Worm (Caenorhabditis elegans): Measurements from ENCODE around the gene K07E3.2.
A peak's percentile ranks its signal among the peaks of the same experiment; 100 is the strongest.

K07E3.2 gene

DNA sequence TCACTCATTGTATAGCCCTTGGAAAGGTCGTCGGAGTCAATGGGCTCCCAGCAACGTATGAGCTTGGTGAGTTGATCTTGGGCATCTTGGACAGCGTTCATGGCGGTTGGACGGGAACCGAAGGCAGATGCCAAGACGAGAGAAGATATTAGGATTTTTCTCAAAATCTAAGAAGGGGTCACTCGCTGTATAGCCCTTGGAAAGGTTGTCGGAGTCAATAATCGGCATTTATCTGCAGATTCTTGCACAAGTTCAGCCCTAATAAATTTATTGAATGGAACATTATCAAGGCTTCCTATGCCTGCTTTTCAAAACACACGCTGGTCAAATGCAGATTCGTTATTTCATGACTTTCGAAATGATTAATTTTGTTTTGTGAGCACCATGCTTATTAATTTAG, 33.7 kb downstream of the K07E3.2 start, which contains the start of gene C02B8.7:
C02B8.7 (minus strand) TSS at position 101 of the 400 bp plus-strand sequence.
- TF ChIP-seq zag-1 (tag; optimal IDR thresholded peaks at IDR 0.05) (no peak), ama-1 (optimal IDR thresholded peaks at IDR 0.05) (no peak)

DNA sequence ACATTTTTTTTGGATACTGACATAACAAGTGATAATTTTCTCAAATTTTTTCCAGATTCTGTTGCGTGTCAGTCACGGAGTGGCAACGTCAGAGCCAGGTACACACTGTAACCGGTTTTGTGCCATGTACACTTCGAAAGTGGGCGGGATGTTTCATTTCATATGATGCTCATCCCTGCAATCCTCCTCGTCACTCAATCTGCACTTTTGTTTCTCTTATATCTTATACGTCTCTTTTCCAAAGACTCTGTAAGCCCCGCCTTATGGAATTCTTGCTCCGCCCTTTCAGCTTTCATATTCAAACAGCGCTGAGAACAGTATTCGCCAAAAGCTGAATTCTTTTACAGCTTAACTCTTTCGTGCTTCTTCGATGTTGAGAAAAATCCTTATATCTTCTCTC, 35.0 kb downstream of the K07E3.2 start, which contains the start of gene C02B8.3:
C02B8.3 (plus strand) TSS at position 301 of the 400 bp plus-strand sequence.
- TF ChIP-seq ceh-28 (tag; optimal IDR thresholded peaks at IDR 0.05) (no peak), sea-2 (GFP tag; optimal IDR thresholded peaks at IDR 0.05) (no peak), lsy-12 (tag; optimal IDR thresholded peaks at IDR 0.05) (no peak), nfya-1 (tag; optimal IDR thresholded peaks at IDR 0.05; ENCODE audit: insufficient read depth) (no peak), nhr-237 (tag; optimal IDR thresholded peaks at IDR 0.05) (no peak), ztf-11 (tag; optimal IDR thresholded peaks at IDR 0.05) (no peak), nhr-67 (tag; optimal IDR thresholded peaks at IDR 0.05) (no peak), R02D3.7 (tag; optimal IDR thresholded peaks at IDR 0.05) (no peak), zag-1 (tag; optimal IDR thresholded peaks at IDR 0.05) (no peak), nhr-77 (tag; optimal IDR thresholded peaks at IDR 0.05) (no peak), egl-27 (tag; optimal IDR thresholded peaks at IDR 0.05) (no peak), nhr-11 (tag; optimal IDR thresholded peaks at IDR 0.05) (no peak), fkh-2 (tag; optimal IDR thresholded peaks at IDR 0.05) (no peak), elt-1 (tag; optimal IDR thresholded peaks at IDR 0.05) (no peak), fos-1 (tag; optimal IDR thresholded peaks at IDR 0.05) (no peak), elt-3 (tag; optimal IDR thresholded peaks at IDR 0.05) (no peak), lin-15B (tag; optimal IDR thresholded peaks at IDR 0.05) (no peak), daf-12 (tag; optimal IDR thresholded peaks at IDR 0.05) (no peak), ceh-82 (tag; optimal IDR thresholded peaks at IDR 0.05) (no peak), unc-39 (tag; optimal IDR thresholded peaks at IDR 0.05) (no peak)

DNA sequence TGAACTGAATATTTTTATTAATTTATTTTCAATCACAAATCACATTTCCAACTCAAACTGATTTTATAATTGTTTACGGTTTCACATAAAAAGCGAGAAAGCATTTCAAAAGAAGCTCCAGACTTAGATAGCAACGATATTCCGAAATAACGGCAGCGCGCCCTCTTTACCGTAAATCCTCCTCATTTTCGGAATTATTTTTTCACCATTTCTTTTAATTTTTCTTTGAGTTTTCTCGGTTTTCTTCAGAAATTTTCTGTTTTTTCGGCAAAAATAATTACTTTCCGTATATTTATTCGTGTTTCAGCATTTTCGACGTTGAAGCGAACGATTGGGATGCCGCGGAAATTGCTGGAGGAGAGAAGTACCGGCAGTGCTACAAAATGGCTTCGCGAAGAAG, 43.3 kb downstream of the K07E3.2 start, which contains the start of gene C02B8.1:
C02B8.1 (plus strand) TSS at position 301 of the 400 bp plus-strand sequence.
- TF ChIP-seq lsy-12 (tag; optimal IDR thresholded peaks at IDR 0.05) (no peak), nhr-28 (tag; optimal IDR thresholded peaks at IDR 0.05) (no peak), nhr-237 (tag; optimal IDR thresholded peaks at IDR 0.05) (no peak), mdl-1 (tag; optimal IDR thresholded peaks at IDR 0.05) (no peak), ceh-82 (tag; optimal IDR thresholded peaks at IDR 0.05) (no peak), fkh-10 (GFP tag; optimal IDR thresholded peaks at IDR 0.05) (no peak), ceh-16 (tag; optimal IDR thresholded peaks at IDR 0.05) (no peak), sea-2 (GFP tag; optimal IDR thresholded peaks at IDR 0.05) (no peak), ceh-9 (tag; optimal IDR thresholded peaks at IDR 0.05) (no peak), skn-1 (tag; optimal IDR thresholded peaks at IDR 0.05) (no peak), ZK546.5 (tag; optimal IDR thresholded peaks at IDR 0.05) (no peak), lin-15B (tag; optimal IDR thresholded peaks at IDR 0.05) (no peak), nhr-67 (tag; optimal IDR thresholded peaks at IDR 0.05) (no peak), nhr-25 (tag; optimal IDR thresholded peaks at IDR 0.05) (no peak), elt-1 (tag; optimal IDR thresholded peaks at IDR 0.05) (no peak), nhr-11 (tag; optimal IDR thresholded peaks at IDR 0.05) (no peak), fos-1 (tag; optimal IDR thresholded peaks at IDR 0.05) (no peak), elt-3 (tag; optimal IDR thresholded peaks at IDR 0.05) (no peak), nhr-12 (tag; optimal IDR thresholded peaks at IDR 0.05) (no peak)

DNA sequence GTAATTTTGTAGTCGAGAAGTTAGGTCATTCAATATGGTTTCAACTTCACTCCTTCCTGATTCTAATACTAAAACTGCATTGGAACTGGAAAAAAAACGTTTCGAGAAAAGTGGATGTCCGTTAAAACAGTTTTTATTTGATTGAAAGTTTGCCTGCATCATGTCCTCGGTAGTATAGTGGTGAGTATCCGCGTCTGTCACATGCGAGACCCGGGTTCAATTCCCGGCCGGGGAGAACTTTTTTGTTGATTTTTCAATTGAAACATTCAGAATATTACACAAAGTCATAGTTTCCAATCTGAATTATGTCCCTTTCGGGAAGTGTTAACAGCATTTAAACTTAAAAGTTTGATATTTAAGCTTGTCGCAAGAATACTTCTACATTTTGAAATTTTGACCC, 44.9 kb downstream of the K07E3.2 start:
- TF ChIP-seq fkh-2 (tag; optimal IDR thresholded peaks at IDR 0.05) (no peak), ceh-16 (tag; optimal IDR thresholded peaks at IDR 0.05) (no peak), elt-2 (tag; optimal IDR thresholded peaks at IDR 0.05) (peak; percentile 4), nhr-12 (tag; optimal IDR thresholded peaks at IDR 0.05) (no peak), ztf-11 (tag; optimal IDR thresholded peaks at IDR 0.05) (no peak)

DNA sequence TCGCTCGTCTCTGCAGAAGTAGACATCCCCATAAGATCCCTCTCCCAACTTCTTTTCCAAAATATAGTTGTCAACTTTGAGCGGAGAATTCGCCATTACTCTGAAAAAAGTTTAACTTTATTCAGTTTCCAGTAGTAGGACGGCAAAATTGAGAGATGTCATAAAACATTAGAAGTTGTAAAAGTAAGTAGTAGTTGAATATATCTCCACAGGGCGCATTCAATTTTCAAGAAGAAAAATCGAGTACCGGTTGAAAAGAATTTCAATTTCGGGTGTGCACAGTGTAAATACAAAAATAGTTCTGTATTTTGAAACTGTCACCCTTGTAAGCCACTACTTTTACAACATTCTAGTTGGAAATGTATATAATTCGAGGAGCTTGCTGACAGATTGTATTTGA, 46.5 kb downstream of the K07E3.2 start, which contains the start of gene F22F1.2:
F22F1.2 (minus strand) TSS at position 101 of the 400 bp plus-strand sequence.
- TF ChIP-seq mml-1 (tag; optimal IDR thresholded peaks at IDR 0.05) (no peak), nhr-28 (tag; optimal IDR thresholded peaks at IDR 0.05) (no peak), jun-1 (tag; optimal IDR thresholded peaks at IDR 0.05) (no peak), nhr-43 (tag; optimal IDR thresholded peaks at IDR 0.05; ENCODE audit: poor library complexity, severe bottlenecking) (no peak), mdl-1 (tag; optimal IDR thresholded peaks at IDR 0.05) (no peak), tbx-2 (tag; optimal IDR thresholded peaks at IDR 0.05) (no peak), ztf-4 (tag; optimal IDR thresholded peaks at IDR 0.05) (no peak), eor-1 (tag; optimal IDR thresholded peaks at IDR 0.05) (no peak), hmg-11 (tag; optimal IDR thresholded peaks at IDR 0.05) (no peak), nhr-23 (tag; optimal IDR thresholded peaks at IDR 0.05) (no peak), fkh-10 (GFP tag; optimal IDR thresholded peaks at IDR 0.05) (no peak), ztf-11 (tag; optimal IDR thresholded peaks at IDR 0.05) (no peak), elt-3 (tag; optimal IDR thresholded peaks at IDR 0.05) (no peak), snpc-4 (tag; optimal IDR thresholded peaks at IDR 0.05) (no peak), daf-12 (tag; optimal IDR thresholded peaks at IDR 0.05) (no peak), elt-1 (tag; optimal IDR thresholded peaks at IDR 0.05) (no peak), pha-4 (tag; optimal IDR thresholded peaks at IDR 0.05) (no peak), nhr-67 (tag; optimal IDR thresholded peaks at IDR 0.05) (no peak), elt-2 (tag; optimal IDR thresholded peaks at IDR 0.05) (no peak), aly-2 (tag; optimal IDR thresholded peaks at IDR 0.05) (no peak)
